Fruit fly (Drosophila melanogaster) whole organism, adult: ENCODE results near the gene CG12985.
A peak's percentile ranks its signal among the peaks of the same experiment; 100 is the strongest.

Experiments used
- kay ChIP-seq: fragments of 200-800 bp; sonication (Bioruptor generic); peaks from one replicate; lab custom pipeline; 2016; ENCODE audit warnings: missing biosample characterization, missing genetic modification characterization, borderline replicate concordance
- tj ChIP-seq: fragments of 200-800 bp; sonication (Bioruptor generic); optimal IDR thresholded peaks from 3 replicates; lab custom pipeline; 2017; ENCODE audit warnings: missing biosample characterization, mild to moderate bottlenecking, missing genetic modification characterization, moderate library complexity
- toe ChIP-seq: fragments of 200-800 bp; sonication (Bioruptor generic); optimal IDR thresholded peaks from 2 replicates; lab custom pipeline; 2016; ENCODE audit warnings: missing biosample characterization, missing genetic modification characterization

- no peak for TF ChIP-seq tj (GFP tag; lab: Kevin White, UChicago)
- TF ChIP-seq kay (GFP tag; lab: Kevin White, UChicago) = peak; percentile 32
- TF ChIP-seq toe (GFP tag; lab: Kevin White, UChicago) = no peak
Observed at dm6 chrX:17879211-17879897, 4.2 kb upstream of the CG12985 start.
